Worm (Caenorhabditis elegans): ENCODE results near the gene fmo-5.

DNA sequence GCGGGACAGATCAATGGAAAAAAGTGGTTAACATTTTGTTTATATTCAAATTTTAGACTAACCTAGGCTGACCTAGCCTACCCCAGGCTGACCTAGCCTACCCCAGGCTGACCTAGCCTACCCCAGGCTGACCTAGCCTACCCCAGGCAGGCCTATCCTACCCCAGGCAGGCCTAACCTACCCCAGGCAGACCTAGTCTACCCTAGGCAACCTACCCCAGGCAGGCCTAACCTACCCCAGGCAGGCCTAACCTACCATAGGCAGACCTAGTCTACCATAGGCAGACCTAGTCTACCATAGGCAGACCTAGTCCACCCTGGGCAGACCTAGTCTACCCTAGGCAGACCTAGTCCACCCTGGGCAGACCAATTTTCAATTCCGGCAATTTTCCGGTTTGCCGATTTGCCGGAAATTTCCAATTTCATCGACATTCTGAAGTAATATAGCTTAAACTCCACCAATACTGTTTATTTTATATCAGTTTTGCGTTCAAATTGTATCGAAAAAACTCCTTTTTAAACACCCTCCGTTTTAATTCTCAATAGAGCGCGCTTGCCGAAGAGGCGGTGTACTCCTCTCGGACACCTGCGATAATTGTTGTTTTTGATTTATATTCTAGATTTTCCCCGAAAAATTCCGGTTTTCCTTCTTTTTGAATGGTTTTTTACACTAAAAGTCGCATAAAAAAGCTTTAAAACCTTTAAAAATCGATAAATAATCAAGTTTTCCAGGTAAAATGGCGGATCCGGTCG is 943 bp upstream of the fmo-5 start, which contains the start of gene trm-2A:
- TF ChIP-seq unc-62 (GFP tag; optimal IDR thresholded peaks at IDR 0.05) (no peak), attf-6 (GFP tag; IDR thresholded peaks at IDR 0.05) (no peak), F55B11.4 (tag; optimal IDR thresholded peaks at IDR 0.05; ENCODE audit: borderline replicate concordance, insufficient read depth) (no peak), lin-40 (tag; optimal IDR thresholded peaks at IDR 0.05) (peak; percentile 45), ama-1 (optimal IDR thresholded peaks at IDR 0.05) (no peak), ama-1 (GFP tag; optimal IDR thresholded peaks at IDR 0.05) (no peak), Y56A3A.18 (GFP tag; IDR thresholded peaks at IDR 0.05) (no peak), lag-1 (GFP tag; IDR thresholded peaks at IDR 0.05) (no peak), dpl-1 (GFP tag; optimal IDR thresholded peaks at IDR 0.05) (peak; percentile 74), hlh-12 (tag; optimal IDR thresholded peaks at IDR 0.05) (no peak), snpc-1.1 (tag; optimal IDR thresholded peaks at IDR 0.05; ENCODE audit: insufficient read depth) (no peak), Y53F4B.3 (GFP tag; IDR thresholded peaks at IDR 0.05) (no peak), C17E4.6 (GFP tag; IDR thresholded peaks at IDR 0.05) (no peak), snpc-4 (GFP tag; optimal IDR thresholded peaks at IDR 0.05) (no peak), snpc-4 (tag; optimal IDR thresholded peaks at IDR 0.05) (peak in 1 of 4 experiments; percentile 33)

Measured in whole organism, young adult.